Worm (Caenorhabditis elegans) whole organism, L2 larva: ENCODE measurements around the gene R04D3.3.

Experiments
- ama-1 ChIP-seq: fragments of 150-350 bp; optimal IDR thresholded peaks from 2 replicates; lab custom pipeline; 2018; ENCODE audit warnings: inconsistent platforms
- blmp-1 ChIP-seq: sonication (generic microtip); optimal IDR thresholded peaks from 2 replicates; lab custom pipeline; 2017; ENCODE audit warnings: missing genetic modification characterization, mild to moderate bottlenecking, missing compliant biosample characterization, antibody characterized with exemption, moderate library complexity; ENCODE audit not compliant: insufficient read depth
- egl-27 ChIP-seq: sonication (generic microtip); optimal IDR thresholded peaks from 3 replicates; lab custom pipeline; 2017; ENCODE audit warnings: missing biosample characterization, missing genetic modification reagents, missing genetic modification characterization
- nhr-21 ChIP-seq: fragments of 150-350 bp; optimal IDR thresholded peaks from 2 replicates; lab custom pipeline; 2014; ENCODE audit warnings: missing biosample characterization, missing genetic modification characterization
- skn-1 ChIP-seq: sonication (generic microtip); optimal IDR thresholded peaks from 2 replicates; lab custom pipeline; 2017; ENCODE audit warnings: missing biosample characterization, missing genetic modification characterization
- snpc-4 ChIP-seq: fragments of 150-350 bp; optimal IDR thresholded peaks from 2 replicates; lab custom pipeline; 2014; ENCODE audit warnings: missing biosample characterization, missing genetic modification characterization

- peak; percentile 91 for TF ChIP-seq blmp-1
- no peak for TF ChIP-seq egl-27
- TF ChIP-seq snpc-4 (tag; lab: Kevin White, UChicago): no peak
- no peak for TF ChIP-seq skn-1 (tag; lab: Kevin White, UChicago)
- no peak for TF ChIP-seq ama-1 (lab: Kevin White, UChicago)
- peak; percentile 62 for TF ChIP-seq nhr-21 (tag; lab: Kevin White, UChicago)
Measured at ce11 chrX:13320575-13320974, 30.1 kb upstream of the R04D3.3 start.
